Fruit fly (Drosophila melanogaster): ENCODE measurements around the gene CG31373.

- TF ChIP-seq psq (optimal IDR thresholded peaks at IDR 0.05) (no peak), Sin3A (optimal IDR thresholded peaks at IDR 0.05) (no peak)
Observed at dm6 chr3R:10699020-10699951, 9.9 kb downstream of the CG31373 start.

All from Kc167 (cell line).